Fruit fly (Drosophila melanogaster): Measurements from ENCODE around the gene DNAlig3.

DNAlig3 gene

dm6 chr3R:12350497-12350896 is 51.1 kb downstream of the DNAlig3 start, which contains the start of gene CG10038 (continued):
- TF ChIP-seq CG8388 (GFP tag; optimal IDR thresholded peaks at IDR 0.05) (no peak), esg (GFP tag; conservative IDR thresholded peaks at IDR 0.05) (no peak), CG8290 (GFP tag; optimal IDR thresholded peaks at IDR 0.05) (peak; percentile 42), CG8290 (tag; optimal IDR thresholded peaks at IDR 0.05) (no peak), MTF-1 (GFP tag; optimal IDR thresholded peaks at IDR 0.05; ENCODE audit: borderline replicate concordance) (no peak), CG30431 (GFP tag; optimal IDR thresholded peaks at IDR 0.05) (no peak), vvl (GFP tag; IDR thresholded peaks at IDR 0.05) (peak; percentile 55; the same call in 1 of the 2 replicates), CG2129 (GFP tag; IDR thresholded peaks at IDR 0.05; ENCODE audit: partially characterized antibody) (peak; percentile 77), CoRest (tag; optimal IDR thresholded peaks at IDR 0.05) (peak; percentile 78), CG15479 (GFP tag; optimal IDR thresholded peaks at IDR 0.05) (no peak), cwo (GFP tag; optimal IDR thresholded peaks at IDR 0.05) (no peak), sqz (GFP tag; optimal IDR thresholded peaks at IDR 0.05) (peak; percentile 28), CG3838 (GFP tag; optimal IDR thresholded peaks at IDR 0.05) (no peak), CG11723 (GFP tag; optimal IDR thresholded peaks at IDR 0.05) (no peak), CG34224 (GFP tag; IDR thresholded peaks at IDR 0.05; ENCODE audit: partially characterized antibody) (peak; percentile 92), CG9215 (GFP tag; IDR thresholded peaks at IDR 0.05) (no peak), kay (GFP tag; optimal IDR thresholded peaks at IDR 0.05) (peak; percentile 14), CG3995 (GFP tag; optimal IDR thresholded peaks at IDR 0.05) (peak; percentile 22), ac (GFP tag; optimal IDR thresholded peaks at IDR 0.05) (no peak), Asciz (GFP tag; optimal IDR thresholded peaks at IDR 0.05) (no peak), CG15269 (tag; optimal IDR thresholded peaks at IDR 0.05) (no peak), Trl (optimal IDR thresholded peaks at IDR 0.05) (no peak), Trl (GFP tag; optimal IDR thresholded peaks at IDR 0.05) (peak; percentile 0), Doc2 (GFP tag; IDR thresholded peaks at IDR 0.05) (no peak), CG17568 (GFP tag; optimal IDR thresholded peaks at IDR 0.05) (no peak), CG30403 (GFP tag; optimal IDR thresholded peaks at IDR 0.05) (peak; percentile 63), Eip74EF (GFP tag; optimal IDR thresholded peaks at IDR 0.05) (no peak), ttk (GFP tag; IDR thresholded peaks at IDR 0.05) (no peak), CG42726 (GFP tag; IDR thresholded peaks at IDR 0.05; ENCODE audit: partially characterized antibody) (peak; percentile 97), Poxn (GFP tag; IDR thresholded peaks at IDR 0.05) (no peak), trem (tag; optimal IDR thresholded peaks at IDR 0.05) (peak; percentile 55), CG6765 (GFP tag; optimal IDR thresholded peaks at IDR 0.05) (no peak), sisA (GFP tag; IDR thresholded peaks at IDR 0.05) (no peak; the same call in 1 of the 2 replicates), Bgb (GFP tag; IDR thresholded peaks at IDR 0.05; ENCODE audit: partially characterized antibody) (peak; percentile 97), pb (GFP tag; optimal IDR thresholded peaks at IDR 0.05) (no peak), CG18476 (GFP tag; optimal IDR thresholded peaks at IDR 0.05) (no peak), Dip3 (GFP tag; optimal IDR thresholded peaks at IDR 0.05) (peak; percentile 6), CG4707 (GFP tag; optimal IDR thresholded peaks at IDR 0.05) (no peak), Opbp (GFP tag; IDR thresholded peaks at IDR 0.05; ENCODE audit: partially characterized antibody) (peak; percentile 98), cad (GFP tag; optimal IDR thresholded peaks at IDR 0.05) (no peak), HmgZ (tag; optimal IDR thresholded peaks at IDR 0.05) (peak; percentile 76), CTCF (GFP tag; optimal IDR thresholded peaks at IDR 0.05) (peak; percentile 96), sr (GFP tag; IDR thresholded peaks at IDR 0.05) (no peak), CG14441 (GFP tag; IDR thresholded peaks at IDR 0.05) (no peak), aop (GFP tag; IDR thresholded peaks at IDR 0.05) (no peak), CG31365 (tag; optimal IDR thresholded peaks at IDR 0.05) (no peak), CG9797 (GFP tag; optimal IDR thresholded peaks at IDR 0.05) (peak; percentile 55), salm (tag; optimal IDR thresholded peaks at IDR 0.05) (no peak), chn (GFP tag; optimal IDR thresholded peaks at IDR 0.05) (peak; percentile 36), CG14667 (GFP tag; IDR thresholded peaks at IDR 0.05) (no peak)

All from whole organism, embryonic.